Worm (Caenorhabditis elegans) whole organism, early embryonic: ENCODE data around the gene Y54G11A.1.
"Not testable (repeated sequence)": the region's sequence is repeated elsewhere in the genome, so short reads cannot be mapped to it uniquely, and the experiment has no call there.

Experiments used
- B0310.2 ChIP-seq: sonication (generic microtip); optimal IDR thresholded peaks from 2 replicates; lab custom pipeline; 2016; ENCODE audit warnings: mild to moderate bottlenecking, missing genetic modification characterization, missing compliant biosample characterization
- F13C5.2 ChIP-seq: sonication (generic microtip); optimal IDR thresholded peaks from 2 replicates; lab custom pipeline; 2017; ENCODE audit warnings: mild to moderate bottlenecking, missing genetic modification characterization, inconsistent platforms, missing compliant biosample characterization
- aly-1 ChIP-seq: sonication (generic microtip); optimal IDR thresholded peaks from 2 replicates; lab custom pipeline; 2016; ENCODE audit warnings: missing genetic modification characterization, missing compliant biosample characterization
- ama-1 ChIP-seq: fragments of 150-350 bp; optimal IDR thresholded peaks from 2 replicates; lab custom pipeline; 2014
- ceh-13 ChIP-seq: fragments of 200-800 bp; sonication (Bioruptor generic); optimal IDR thresholded peaks from 2 replicates; lab custom pipeline; 2018; ENCODE audit warnings: mild to moderate bottlenecking, missing genetic modification characterization, missing compliant biosample characterization
- ceh-36 ChIP-seq: sonication (generic microtip); optimal IDR thresholded peaks from 2 replicates; lab custom pipeline; 2016; ENCODE audit warnings: missing genetic modification characterization, inconsistent platforms, missing compliant biosample characterization
- ets-7 ChIP-seq: sonication (generic microtip); optimal IDR thresholded peaks from 2 replicates; lab custom pipeline; 2016; ENCODE audit warnings: missing genotype, missing genetic modification characterization, missing compliant biosample characterization
- flt-1 ChIP-seq: fragments of 200-800 bp; sonication (Bioruptor generic); IDR thresholded peaks from 2 replicates; pipeline ENCODE4 v1.3.6; 2022; ENCODE audit warnings: missing genetic modification characterization, missing compliant biosample characterization
- hmbx-1 ChIP-seq: sonication (generic microtip); optimal IDR thresholded peaks from 2 replicates; lab custom pipeline; 2016; ENCODE audit warnings: mild to moderate bottlenecking, missing genetic modification characterization, missing compliant biosample characterization
- hmg-4 ChIP-seq: fragments of 200-800 bp; sonication (Bioruptor generic); optimal IDR thresholded peaks from 2 replicates; lab custom pipeline; 2018; ENCODE audit warnings: mild to moderate bottlenecking, missing genetic modification characterization, missing compliant biosample characterization
- hnd-1 ChIP-seq: sonication (generic microtip); optimal IDR thresholded peaks from 2 replicates; lab custom pipeline; 2016; ENCODE audit warnings: missing genetic modification characterization, missing compliant biosample characterization
- pes-1 ChIP-seq: fragments of 200-800 bp; sonication (Bioruptor generic); IDR thresholded peaks from 2 replicates; pipeline ENCODE4 v1.3.6; 2022; ENCODE audit warnings: missing genetic modification reagents, missing genetic modification characterization, missing compliant biosample characterization
- scrt-1 ChIP-seq: fragments of 200-800 bp; sonication (Bioruptor generic); IDR thresholded peaks from 2 replicates; pipeline ENCODE4 v1.3.6; 2022; ENCODE audit warnings: missing genetic modification characterization, missing compliant biosample characterization
- sea-1 ChIP-seq: fragments of 200-800 bp; sonication (Bioruptor generic); conservative IDR thresholded peaks from 2 replicates; pipeline ENCODE4 v1.3.6; 2022; ENCODE audit warnings: missing genetic modification characterization, missing compliant biosample characterization
- tbx-11 ChIP-seq: fragments of 200-800 bp; sonication (Bioruptor generic); IDR thresholded peaks from 2 replicates; pipeline ENCODE4 v1.3.6; 2022; ENCODE audit warnings: missing genetic modification characterization, missing compliant biosample characterization
- tbx-37 ChIP-seq: fragments of 200-800 bp; sonication (Bioruptor generic); conservative IDR thresholded peaks from 2 replicates; pipeline ENCODE4 v1.3.6; 2022; ENCODE audit warnings: missing genetic modification reagents, missing genetic modification characterization, missing compliant biosample characterization
- tra-4 ChIP-seq: sonication (generic microtip); optimal IDR thresholded peaks from 2 replicates; lab custom pipeline; 2017; ENCODE audit warnings: missing genetic modification characterization, missing compliant biosample characterization

Gene Y54G11A.1

DNA sequence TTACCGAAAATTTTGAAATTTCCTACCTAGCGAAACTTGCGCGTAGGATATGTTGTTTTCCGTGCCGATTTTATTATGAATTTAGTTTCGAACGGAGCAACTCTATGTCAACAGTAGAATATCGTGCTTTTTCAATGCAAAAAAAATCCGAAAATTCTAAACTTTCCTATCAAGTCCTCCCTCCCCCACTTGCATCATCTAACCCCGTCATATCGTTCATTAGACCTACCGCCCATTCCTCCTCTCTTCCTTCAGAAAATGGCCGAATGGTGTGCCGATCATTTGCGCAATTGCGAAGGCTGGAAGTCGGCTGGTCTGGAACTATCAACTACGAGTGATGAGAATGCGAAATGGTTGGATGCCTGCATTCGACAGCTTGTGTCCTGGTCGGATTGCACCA, 28.1 kb upstream of the Y54G11A.1 start, which contains the start of gene Y54G11A.7:
Gene Y54G11A.7, plus strand, starts transcription at position 256 of the 400 bp plus-strand sequence.
- TF ChIP-seq hnd-1 (tag; lab: Kevin White, UChicago); scrt-1 (GFP tag; lab: Robert Waterston, UW); tbx-37 (GFP tag; lab: Robert Waterston, UW): not testable (repeated sequence)

DNA sequence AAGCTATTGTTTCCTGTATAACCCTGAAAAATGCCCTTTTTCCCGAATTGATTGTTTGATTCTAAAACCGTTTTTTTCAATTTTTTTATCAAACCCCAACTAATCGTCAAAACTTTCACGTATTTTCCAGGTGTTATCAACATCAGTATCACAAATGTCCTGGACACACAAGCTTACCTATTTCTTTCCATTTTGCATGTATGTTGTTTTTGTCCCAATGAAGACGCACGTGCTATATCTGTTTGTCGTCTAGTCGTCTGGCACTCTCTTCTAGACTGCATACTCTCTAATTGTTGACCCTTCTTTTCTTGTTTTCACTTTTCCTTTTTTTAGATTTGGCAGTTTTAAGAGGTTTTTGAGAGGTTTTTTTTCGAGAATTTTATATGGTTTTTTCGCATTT, 27.3 kb upstream of the Y54G11A.1 start:
- TF ChIP-seq ama-1 (lab: Kevin White, UChicago) (no peak), ceh-13 (GFP tag; lab: Kevin White, UChicago) (no peak), pes-1 (no peak), flt-1 (GFP tag; lab: Robert Waterston, UW) (no peak), tra-4 (tag; lab: Kevin White, UChicago) (no peak), hmbx-1 (tag; lab: Kevin White, UChicago) (no peak), ceh-36 (tag; lab: Kevin White, UChicago) (no peak), hnd-1 (tag; lab: Kevin White, UChicago) (no peak)

DNA sequence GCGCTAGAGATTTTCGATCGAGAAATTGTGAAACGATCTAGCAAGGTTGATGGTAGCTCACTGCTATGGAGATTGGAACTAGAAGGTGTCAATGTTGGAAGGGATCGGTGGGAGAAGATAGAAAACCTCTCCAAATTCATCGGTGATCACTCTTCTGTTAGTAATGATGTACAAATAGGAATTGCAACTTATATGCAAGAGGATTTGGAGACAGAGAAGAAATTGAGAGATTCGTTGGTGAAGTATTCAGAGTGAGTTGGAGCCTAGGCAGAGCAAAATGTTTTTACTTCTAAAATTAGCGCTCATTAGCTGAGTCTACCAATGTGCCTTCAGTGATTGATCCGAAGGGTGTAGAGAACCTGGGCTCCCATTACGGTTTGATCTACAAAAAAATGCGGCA, 25.4 kb upstream of the Y54G11A.1 start:
- TF ChIP-seq ceh-36 (tag; lab: Kevin White, UChicago): no peak
- TF ChIP-seq ama-1 (lab: Kevin White, UChicago): no peak
- TF ChIP-seq scrt-1 (GFP tag; lab: Robert Waterston, UW): no peak
- TF ChIP-seq pes-1: no peak
- no peak for TF ChIP-seq flt-1 (GFP tag; lab: Robert Waterston, UW)
- TF ChIP-seq F13C5.2: no peak
- TF ChIP-seq ceh-13 (GFP tag; lab: Kevin White, UChicago): no peak
- TF ChIP-seq hnd-1 (tag; lab: Kevin White, UChicago): no peak
- TF ChIP-seq ets-7: no peak
- TF ChIP-seq sea-1 (GFP tag; lab: Robert Waterston, UW): no peak
- no peak for TF ChIP-seq B0310.2 (tag; lab: Kevin White, UChicago)
- no peak for TF ChIP-seq hmg-4 (GFP tag; lab: Kevin White, UChicago)
- TF ChIP-seq tbx-11 (GFP tag; lab: Robert Waterston, UW): no peak
- no peak for TF ChIP-seq tbx-37 (GFP tag; lab: Robert Waterston, UW)

DNA sequence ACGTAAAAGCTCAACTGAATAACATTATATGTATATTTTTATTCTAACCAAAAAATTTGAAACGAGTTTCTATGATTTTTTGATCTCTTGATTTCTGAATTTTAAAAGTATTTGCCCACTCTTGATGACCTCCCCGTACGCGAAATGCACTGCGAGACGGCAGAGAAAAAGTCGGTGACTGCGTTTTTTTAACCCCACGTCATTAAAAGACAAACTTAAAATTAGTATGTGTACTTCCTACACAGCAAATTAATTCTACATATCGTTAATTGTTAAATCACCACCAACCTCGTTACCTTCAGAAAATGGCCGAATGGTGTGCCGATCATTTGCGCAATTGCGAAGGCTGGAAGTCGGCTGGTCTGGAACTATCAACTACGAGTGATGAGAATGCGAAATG, 23.5 kb upstream of the Y54G11A.1 start, which contains the start of gene Y54G11A.4:
Gene Y54G11A.4, plus strand, starts transcription at position 301 of the 400 bp plus-strand sequence.
- no peak for TF ChIP-seq pes-1
- TF ChIP-seq ama-1 (lab: Kevin White, UChicago): no peak
- no peak for TF ChIP-seq ceh-13 (GFP tag; lab: Kevin White, UChicago)
- TF ChIP-seq ceh-36 (tag; lab: Kevin White, UChicago): no peak
- TF ChIP-seq sea-1 (GFP tag; lab: Robert Waterston, UW): no peak
- TF ChIP-seq hmg-4 (GFP tag; lab: Kevin White, UChicago): no peak
- TF ChIP-seq tbx-37 (GFP tag; lab: Robert Waterston, UW): no peak
- no peak for TF ChIP-seq B0310.2 (tag; lab: Kevin White, UChicago)
- no peak for TF ChIP-seq flt-1 (GFP tag; lab: Robert Waterston, UW)
- no peak for TF ChIP-seq tra-4 (tag; lab: Kevin White, UChicago)
- TF ChIP-seq hnd-1 (tag; lab: Kevin White, UChicago): no peak

DNA sequence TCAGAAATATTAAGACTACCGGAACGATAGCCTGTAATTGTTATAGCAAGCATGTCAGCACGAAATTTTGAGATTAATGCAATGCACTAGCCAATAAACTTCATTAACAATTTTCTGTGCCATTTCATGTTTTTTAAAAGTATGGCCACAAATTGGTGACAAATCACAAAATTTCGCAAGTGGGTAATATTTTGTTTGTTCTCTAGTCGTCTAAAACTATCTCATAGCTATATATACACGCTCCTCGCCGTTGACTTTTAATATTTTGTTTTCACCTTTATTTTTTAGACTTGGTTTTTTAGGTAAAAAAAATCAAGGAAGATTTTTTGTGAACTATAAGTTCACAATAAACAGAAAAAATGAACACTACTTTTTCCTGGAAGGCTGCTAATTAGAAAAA, 21.9 kb upstream of the Y54G11A.1 start:
- no peak for TF ChIP-seq ets-7
- TF ChIP-seq hnd-1 (tag; lab: Kevin White, UChicago): no peak
- TF ChIP-seq pes-1: no peak
- TF ChIP-seq aly-1 (tag; lab: Kevin White, UChicago): no peak
- TF ChIP-seq tra-4 (tag; lab: Kevin White, UChicago): no peak
- no peak for TF ChIP-seq tbx-11 (GFP tag; lab: Robert Waterston, UW)
- TF ChIP-seq scrt-1 (GFP tag; lab: Robert Waterston, UW): no peak
- no peak for TF ChIP-seq ceh-13 (GFP tag; lab: Kevin White, UChicago)
- TF ChIP-seq ceh-36 (tag; lab: Kevin White, UChicago): no peak
- no peak for TF ChIP-seq B0310.2 (tag; lab: Kevin White, UChicago)
- TF ChIP-seq hmg-4 (GFP tag; lab: Kevin White, UChicago): no peak
- TF ChIP-seq F13C5.2: no peak
- TF ChIP-seq hmbx-1 (tag; lab: Kevin White, UChicago): no peak
- no peak for TF ChIP-seq flt-1 (GFP tag; lab: Robert Waterston, UW)
- no peak for TF ChIP-seq tbx-37 (GFP tag; lab: Robert Waterston, UW)
- no peak for TF ChIP-seq ama-1 (lab: Kevin White, UChicago)
- no peak for TF ChIP-seq sea-1 (GFP tag; lab: Robert Waterston, UW)

DNA sequence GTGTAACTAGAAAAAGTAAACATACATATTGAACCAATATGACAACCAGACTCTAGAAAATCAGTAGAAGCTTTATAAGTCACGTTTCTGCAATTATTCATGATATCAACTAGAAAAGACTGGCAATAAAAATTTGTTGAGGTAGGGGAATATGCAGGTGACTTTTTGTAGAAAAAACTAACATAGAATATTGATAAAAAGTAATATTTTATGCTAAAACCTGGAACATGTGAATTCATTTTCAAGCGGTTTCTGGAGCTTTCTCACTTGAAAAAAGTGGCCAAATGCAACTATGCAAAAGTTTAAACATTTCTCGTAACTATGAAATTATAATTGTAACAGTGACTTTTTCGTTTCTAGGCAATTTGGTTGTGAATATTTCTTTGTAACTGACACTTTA, 20.0 kb upstream of the Y54G11A.1 start, which contains the start of gene srh-42:
Gene srh-42, minus strand, starts transcription at position 101 of the 400 bp plus-strand sequence.
- no peak for TF ChIP-seq F13C5.2
- TF ChIP-seq B0310.2 (tag; lab: Kevin White, UChicago): no peak
- no peak for TF ChIP-seq tbx-37 (GFP tag; lab: Robert Waterston, UW)
- no peak for TF ChIP-seq pes-1
- TF ChIP-seq tbx-11 (GFP tag; lab: Robert Waterston, UW): no peak
- no peak for TF ChIP-seq hmg-4 (GFP tag; lab: Kevin White, UChicago)
- TF ChIP-seq ceh-36 (tag; lab: Kevin White, UChicago): no peak
- no peak for TF ChIP-seq sea-1 (GFP tag; lab: Robert Waterston, UW)
- no peak for TF ChIP-seq ets-7
- no peak for TF ChIP-seq hnd-1 (tag; lab: Kevin White, UChicago)
- no peak for TF ChIP-seq aly-1 (tag; lab: Kevin White, UChicago)
- TF ChIP-seq scrt-1 (GFP tag; lab: Robert Waterston, UW): no peak
- no peak for TF ChIP-seq ceh-13 (GFP tag; lab: Kevin White, UChicago)
- TF ChIP-seq hmbx-1 (tag; lab: Kevin White, UChicago): no peak
- TF ChIP-seq ama-1 (lab: Kevin White, UChicago): no peak

DNA sequence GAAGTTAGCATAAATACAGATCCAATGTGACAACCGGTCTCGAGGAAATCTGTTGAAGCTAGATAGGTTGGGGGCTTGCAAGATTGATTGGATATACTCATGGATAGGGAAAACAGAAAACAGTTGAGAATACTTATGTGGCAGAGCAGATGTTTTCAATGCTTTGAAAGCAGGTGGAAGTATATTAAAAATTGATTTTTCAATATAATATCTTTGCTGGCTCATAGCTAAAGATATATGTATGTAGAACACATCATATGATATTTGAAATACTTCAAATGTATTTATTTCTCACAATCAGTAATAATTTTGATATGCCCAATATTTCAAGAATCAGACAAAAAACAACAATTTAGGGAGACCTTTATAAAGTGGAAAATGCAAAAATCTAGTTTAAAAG, 18.3 kb upstream of the Y54G11A.1 start, which contains the start of gene srh-41:
Gene srh-41, minus strand, starts transcription at position 101 of the 400 bp plus-strand sequence.
- TF ChIP-seq tra-4 (tag; lab: Kevin White, UChicago): no peak
